Worm (Caenorhabditis elegans): ENCODE data around the gene pot-2.

DNA sequence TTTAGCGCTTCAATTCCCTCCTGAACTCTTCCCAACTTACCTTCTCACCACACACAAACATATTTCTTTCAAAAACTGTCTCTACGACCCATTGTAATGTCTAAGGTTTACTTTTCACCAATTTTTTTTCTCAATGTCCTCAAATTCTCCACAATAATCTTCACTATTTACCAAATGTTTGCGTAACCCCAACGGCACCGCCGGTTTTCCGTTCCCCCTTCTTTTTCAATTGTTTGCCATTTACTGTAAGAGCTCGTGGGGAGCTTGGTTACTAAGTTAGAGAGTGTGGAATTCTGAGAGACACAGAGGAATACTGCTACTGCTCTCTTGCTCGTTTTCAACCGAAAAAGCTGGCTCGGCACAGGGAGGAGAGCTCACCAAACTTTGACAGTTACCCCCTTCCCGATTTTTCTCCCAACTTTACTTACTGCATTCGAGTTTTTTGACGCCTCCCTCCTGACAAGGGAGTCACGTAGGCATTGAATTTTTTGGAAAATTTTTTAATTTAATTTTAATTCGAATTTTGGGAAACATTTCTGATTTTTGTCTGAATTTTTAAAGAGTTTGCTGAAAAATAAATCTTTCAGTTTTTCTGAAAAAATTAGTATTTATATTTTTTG lies 46.7 kb downstream of the pot-2 start:
- TF ChIP-seq ama-1 (optimal IDR thresholded peaks at IDR 0.05) (no peak), aly-2 (tag; optimal IDR thresholded peaks at IDR 0.05) (no peak), hlh-30 (tag; optimal IDR thresholded peaks at IDR 0.05; ENCODE audit: insufficient read depth) (no peak), D1046.2 (GFP tag; IDR thresholded peaks at IDR 0.05) (no peak), gei-8 (GFP tag; optimal IDR thresholded peaks at IDR 0.05) (no peak), nhr-111 (GFP tag; optimal IDR thresholded peaks at IDR 0.05) (no peak), zag-1 (tag; optimal IDR thresholded peaks at IDR 0.05) (no peak)
